Worm (Caenorhabditis elegans) whole organism, L2 larva: ENCODE results near the gene F09A5.2.

Experiments used
- nhr-11 ChIP-seq: fragments of 150-350 bp; optimal IDR thresholded peaks from 2 replicates; lab custom pipeline; 2014; ENCODE audit warnings: missing biosample characterization, missing genetic modification characterization
- unc-55 ChIP-seq: fragments of 150-350 bp; sonication (generic microtip); optimal IDR thresholded peaks from 3 replicates; lab custom pipeline; 2014; ENCODE audit warnings: missing biosample characterization, missing genetic modification reagents, missing genetic modification characterization

DNA sequence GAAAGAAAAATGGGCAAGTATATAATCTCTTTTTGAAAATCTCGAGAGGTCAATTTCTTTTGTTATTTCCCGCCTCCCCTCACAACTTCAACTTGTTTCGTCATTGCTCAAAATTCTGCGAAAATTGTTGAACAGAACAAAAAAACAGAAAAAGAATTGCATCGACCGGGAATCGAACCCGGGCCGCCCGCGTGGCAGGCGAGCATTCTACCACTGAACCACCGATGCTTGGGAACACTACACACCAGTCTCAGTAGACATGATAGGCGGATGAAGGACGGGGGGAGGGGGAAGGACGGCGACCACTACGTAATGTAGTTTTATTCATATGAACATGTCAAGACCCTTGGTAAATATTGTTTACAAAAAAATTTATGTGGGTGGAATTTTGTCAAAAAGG lies 13.8 kb upstream of the F09A5.2 start:
- no peak for TF ChIP-seq nhr-11 (tag; lab: Kevin White, UChicago)
- TF ChIP-seq unc-55 (GFP tag; lab: Kevin White, UChicago): peak; percentile 74
